Fruit fly (Drosophila melanogaster) whole organism, wandering third instar larva: ENCODE data around the gene Gr32a.

Source experiments
- Abd-B ChIP-seq: fragments of >200 bp; optimal IDR thresholded peaks from 2 replicates; lab custom pipeline; 2017; ENCODE audit warnings: missing biosample characterization, missing genetic modification characterization
- CG32264 ChIP-seq: fragments of 200-800 bp; sonication (Bioruptor generic); optimal IDR thresholded peaks from 2 replicates; lab custom pipeline; 2016; ENCODE audit warnings: missing biosample characterization, missing genetic modification characterization
- CG9705 ChIP-seq: fragments of 200-800 bp; sonication (Bioruptor generic); optimal IDR thresholded peaks from 2 replicates; lab custom pipeline; 2018; ENCODE audit warnings: missing biosample characterization, mild to moderate bottlenecking, missing genetic modification characterization
- CrebA ChIP-seq: fragments of 200-800 bp; sonication (Bioruptor generic); optimal IDR thresholded peaks from 2 replicates; lab custom pipeline; 2016; ENCODE audit warnings: missing biosample characterization, mild to moderate bottlenecking, missing genetic modification characterization, borderline replicate concordance
- Dfd ChIP-seq: fragments of >200 bp; optimal IDR thresholded peaks from 2 replicates; lab custom pipeline; 2017; ENCODE audit warnings: missing biosample characterization, missing genetic modification characterization
- Dif ChIP-seq: fragments of 200-275, 200-300 bp; sonication (Bioruptor generic); optimal IDR thresholded peaks from 2 replicates; lab custom pipeline; 2018; ENCODE audit warnings: missing biosample characterization, missing genetic modification characterization; ENCODE audit not compliant: partially characterized antibody
- GATAd ChIP-seq: sonication (Bioruptor generic); optimal IDR thresholded peaks from 2 replicates; lab custom pipeline; 2016; ENCODE audit warnings: missing biosample characterization, missing genetic modification characterization
- HLH106 ChIP-seq: fragments of 200-800 bp; optimal IDR thresholded peaks from 3 replicates; lab custom pipeline; 2019; ENCODE audit warnings: missing biosample characterization, mild to moderate bottlenecking, missing genetic modification characterization, moderate library complexity
- Hnf4 ChIP-seq: fragments of 200-800 bp; sonication (Bioruptor generic); optimal IDR thresholded peaks from 2 replicates; lab custom pipeline; 2016; ENCODE audit warnings: missing biosample characterization, mild to moderate bottlenecking, missing genetic modification characterization
- Hr78 ChIP-seq: fragments of >200 bp; optimal IDR thresholded peaks from 2 replicates; lab custom pipeline; 2017; ENCODE audit warnings: missing biosample characterization, missing genetic modification characterization
- Hr83 ChIP-seq: fragments of 200-300 bp; sonication (Bioruptor generic); optimal IDR thresholded peaks from 2 replicates; lab custom pipeline; 2016; ENCODE audit warnings: missing biosample characterization, mild to moderate bottlenecking, missing genetic modification characterization, moderate library complexity; ENCODE audit not compliant: poor library complexity, severe bottlenecking
- Jra ChIP-seq: sonication (Bioruptor generic); optimal IDR thresholded peaks from 2 replicates; lab custom pipeline; 2016; ENCODE audit warnings: missing biosample characterization, missing genetic modification characterization
- Mio ChIP-seq: sonication (Bioruptor generic); optimal IDR thresholded peaks from 2 replicates; lab custom pipeline; 2016; ENCODE audit warnings: missing biosample characterization, missing genetic modification characterization
- Myc ChIP-seq: fragments of >200 bp; optimal IDR thresholded peaks from 2 replicates; lab custom pipeline; 2017
- N ChIP-seq: fragments of >200 bp; optimal IDR thresholded peaks from 2 replicates; lab custom pipeline; 2018; ENCODE audit warnings: missing biosample characterization, missing external identifiers, missing genetic modification characterization
- OdsH ChIP-seq: fragments of 200-800 bp; sonication (Bioruptor generic); optimal IDR thresholded peaks from 2 replicates; lab custom pipeline; 2016; ENCODE audit warnings: missing biosample characterization, mild to moderate bottlenecking, missing genetic modification characterization
- Rel ChIP-seq, 2 experiments: fragments of 200-800 bp; sonication (Bioruptor generic) in 1 of 2; optimal IDR thresholded peaks; 2 replicates in 1 of 2; 3 replicates in 1 of 2; lab custom pipeline; 2016 to 2019; ENCODE audit warnings: mild to moderate bottlenecking in 2 of 2, missing biosample characterization in 2 of 2, missing genetic modification characterization in 2 of 2, moderate library complexity in 1 of 2
- Sp1 ChIP-seq: fragments of 200-800 bp; sonication (Bioruptor generic); optimal IDR thresholded peaks from 3 replicates; lab custom pipeline; 2019; ENCODE audit warnings: missing biosample characterization, mild to moderate bottlenecking, missing genetic modification characterization, moderate library complexity
- Vsx2 ChIP-seq: fragments of 200-300, 225-300 bp; sonication (Bioruptor generic); optimal IDR thresholded peaks from 2 replicates; lab custom pipeline; 2018; ENCODE audit warnings: missing biosample characterization, missing genetic modification characterization; ENCODE audit not compliant: partially characterized antibody
- br ChIP-seq: fragments of 200-800 bp; sonication (Bioruptor generic); optimal IDR thresholded peaks from 2 replicates; lab custom pipeline; 2016; ENCODE audit warnings: missing biosample characterization, missing genetic modification characterization
- brk ChIP-seq: fragments of 200-800 bp; sonication (Bioruptor generic); optimal IDR thresholded peaks from 2 replicates; lab custom pipeline; 2016; ENCODE audit warnings: missing biosample characterization, mild to moderate bottlenecking, missing genetic modification characterization
- dl ChIP-seq, 2 experiments: fragments of 175-275, 200-275 bp in 1 of 2; fragments of 200-275 bp in 1 of 2; sonication (Bioruptor generic); optimal IDR thresholded peaks; lab custom pipeline; 2018; ENCODE audit warnings: mild to moderate bottlenecking in 2 of 2, missing biosample characterization in 2 of 2, missing genetic modification characterization in 2 of 2, moderate library complexity in 2 of 2; ENCODE audit not compliant: partially characterized antibody in 2 of 2, insufficient read depth in 1 of 2
- dmrt93B ChIP-seq: fragments of 200-800 bp; sonication (Bioruptor generic); optimal IDR thresholded peaks from 2 replicates; lab custom pipeline; 2018; ENCODE audit warnings: missing biosample characterization, mild to moderate bottlenecking, missing genetic modification characterization
- dsf ChIP-seq: sonication (Bioruptor generic); optimal IDR thresholded peaks from 2 replicates; lab custom pipeline; 2016; ENCODE audit warnings: missing biosample characterization, missing genetic modification characterization, borderline replicate concordance
- ey ChIP-seq: fragments of 200-800 bp; sonication (Bioruptor generic); optimal IDR thresholded peaks from 2 replicates; lab custom pipeline; 2016; ENCODE audit warnings: missing biosample characterization, missing genetic modification characterization
- foxo ChIP-seq, 2 experiments: fragments of 200-800 bp; sonication (Bioruptor generic); optimal IDR thresholded peaks; 2 replicates in 1 of 2; 3 replicates in 1 of 2; lab custom pipeline; 2016 to 2017; ENCODE audit warnings: missing biosample characterization in 2 of 2, missing genetic modification characterization in 2 of 2
- fru ChIP-seq: fragments of 200-800 bp; sonication (Bioruptor generic); optimal IDR thresholded peaks from 3 replicates; lab custom pipeline; 2016; ENCODE audit warnings: missing biosample characterization, mild to moderate bottlenecking, missing genetic modification characterization
- h ChIP-seq: fragments of 200-800 bp; sonication (Bioruptor generic); optimal IDR thresholded peaks from 3 replicates; lab custom pipeline; 2016; ENCODE audit warnings: missing biosample characterization, mild to moderate bottlenecking, missing genetic modification characterization
- jim ChIP-seq: fragments of 175-275, 200-325 bp; sonication (Bioruptor generic); optimal IDR thresholded peaks from 2 replicates; lab custom pipeline; 2016; ENCODE audit warnings: missing biosample characterization, mild to moderate bottlenecking, missing genetic modification characterization
- lola ChIP-seq: fragments of >200 bp; optimal IDR thresholded peaks from 2 replicates; lab custom pipeline; 2017; ENCODE audit warnings: missing biosample characterization, missing genetic modification characterization
- pan ChIP-seq: fragments of >200 bp; optimal IDR thresholded peaks from 2 replicates; lab custom pipeline; 2017
- psq ChIP-seq: fragments of 200-800 bp; sonication (Bioruptor generic); optimal IDR thresholded peaks from 3 replicates; lab custom pipeline; 2017; ENCODE audit warnings: missing biosample characterization, mild to moderate bottlenecking, missing genetic modification characterization, moderate library complexity
- rgr ChIP-seq: fragments of 200-800 bp; sonication (Bioruptor generic); optimal IDR thresholded peaks from 3 replicates; lab custom pipeline; 2016; ENCODE audit warnings: missing biosample characterization, mild to moderate bottlenecking, missing genetic modification characterization
- sage ChIP-seq: fragments of 200-800 bp; sonication (Bioruptor generic); optimal IDR thresholded peaks from 2 replicates; lab custom pipeline; 2016; ENCODE audit warnings: missing biosample characterization, mild to moderate bottlenecking, missing genetic modification characterization
- sv ChIP-seq: fragments of 200-800 bp; sonication (Bioruptor generic); optimal IDR thresholded peaks from 3 replicates; lab custom pipeline; 2016; ENCODE audit warnings: missing biosample characterization, missing genetic modification characterization
- tai ChIP-seq: sonication (Bioruptor generic); optimal IDR thresholded peaks from 2 replicates; lab custom pipeline; 2016; ENCODE audit warnings: missing biosample characterization, missing genetic modification characterization
- usp ChIP-seq: fragments of >200 bp; optimal IDR thresholded peaks from 2 replicates; lab custom pipeline; 2017; ENCODE audit warnings: missing biosample characterization, missing genetic modification characterization
- woc ChIP-seq: sonication (Bioruptor generic); optimal IDR thresholded peaks from 2 replicates; lab custom pipeline; 2016; ENCODE audit warnings: missing biosample characterization, mild to moderate bottlenecking, missing genetic modification characterization

Gene Gr32a

DNA sequence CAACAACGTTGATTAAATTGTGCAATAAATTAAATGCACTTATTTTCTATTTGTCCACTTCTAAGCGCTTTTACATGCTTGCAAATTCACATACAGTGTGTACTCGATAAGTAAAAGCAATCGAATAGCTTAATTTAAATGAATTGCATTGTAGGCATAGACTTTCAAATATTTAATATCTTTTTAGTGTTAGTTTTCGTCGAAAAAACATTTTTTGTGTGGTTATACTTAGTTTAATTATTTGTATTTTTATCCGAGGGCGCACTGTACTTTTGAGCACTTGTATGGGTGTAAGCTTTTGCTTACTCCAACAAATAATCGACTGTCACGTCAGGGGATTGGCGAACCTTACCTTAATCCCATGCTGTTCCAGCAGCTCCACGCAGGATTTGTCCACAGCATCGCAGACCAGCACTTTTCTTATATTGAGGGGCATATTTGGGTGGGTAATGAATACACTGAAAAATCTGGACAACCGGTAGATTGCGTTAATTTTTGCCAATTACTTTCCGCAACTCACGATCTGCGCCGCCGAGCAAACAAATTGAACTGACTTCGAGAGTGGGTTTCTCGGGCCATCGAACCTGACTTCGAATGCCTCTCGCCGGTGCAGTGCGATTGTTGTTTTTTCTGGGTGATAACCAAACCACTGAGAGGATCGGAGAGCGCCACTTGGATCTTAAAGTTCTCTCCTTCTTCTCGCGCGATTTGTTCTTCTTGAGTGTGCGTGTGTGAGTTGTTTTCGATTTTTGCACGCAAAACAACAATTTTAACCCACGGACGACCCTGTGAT is 41.5 kb downstream of the Gr32a start, which contains the start of gene CG6287:
TSS of gene CG6287 (minus strand) at position 556 of the 793 bp plus-strand sequence.
- no peak for TF ChIP-seq Abd-B (GFP tag; lab: Kevin White, UChicago)
- peak; percentile 89 for TF ChIP-seq CG32264 (GFP tag; lab: Kevin White, UChicago)
- peak; percentile 87 to 88 for TF ChIP-seq dl (GFP tag; optimal IDR thresholded peaks at IDR 0.05; lab: Kevin White, UChicago; ENCODE audit: insufficient read depth in 1 of 2, partially characterized antibody in 2 of 2)
- peak; percentile 94 for TF ChIP-seq OdsH (GFP tag; lab: Kevin White, UChicago)
- no peak for TF ChIP-seq sv (GFP tag; lab: Kevin White, UChicago)
- TF ChIP-seq pan (lab: Kevin White, UChicago), result no peak
- TF ChIP-seq Jra (GFP tag; lab: Kevin White, UChicago), result peak; percentile 87
- TF ChIP-seq lola (GFP tag; lab: Kevin White, UChicago), result no peak
- peak; percentile 44 for TF ChIP-seq CrebA
- TF ChIP-seq psq (GFP tag; lab: Kevin White, UChicago), result peak; percentile 90
- TF ChIP-seq brk, result peak; percentile 76
- TF ChIP-seq woc (GFP tag; lab: Kevin White, UChicago), result peak; percentile 91
- peak; percentile 79 for TF ChIP-seq dsf (GFP tag; lab: Kevin White, UChicago)
- no peak for TF ChIP-seq usp (GFP tag; lab: Kevin White, UChicago)
- TF ChIP-seq foxo (GFP tag; optimal IDR thresholded peaks at IDR 0.05; lab: Kevin White, UChicago), result peak; percentile 9 to 94
- TF ChIP-seq Dfd (GFP tag; lab: Kevin White, UChicago), result peak; percentile 18
- peak; percentile 96 for TF ChIP-seq HLH106 (tag; lab: Kevin White, UChicago)
- peak; percentile 94 for TF ChIP-seq ey (GFP tag; lab: Kevin White, UChicago)
- no peak for TF ChIP-seq Myc
- peak; percentile 97 for TF ChIP-seq h (GFP tag; lab: Kevin White, UChicago)
- peak; percentile 95 for TF ChIP-seq rgr (GFP tag; lab: Kevin White, UChicago)
- peak; percentile 85 for TF ChIP-seq Vsx2 (GFP tag; lab: Kevin White, UChicago)
- peak; percentile 88 for TF ChIP-seq tai (GFP tag; lab: Kevin White, UChicago)
- TF ChIP-seq jim (GFP tag; lab: Kevin White, UChicago), result peak; percentile 86
- peak; percentile 45 for TF ChIP-seq Mio (GFP tag; lab: Kevin White, UChicago)
- peak; percentile 87 for TF ChIP-seq CG9705 (GFP tag; lab: Kevin White, UChicago)
- TF ChIP-seq GATAd, result peak; percentile 58
- TF ChIP-seq N (GFP tag; lab: Kevin White, UChicago), result no peak
- TF ChIP-seq Sp1 (GFP tag; lab: Kevin White, UChicago), result peak; percentile 90
- TF ChIP-seq Hnf4 (GFP tag; lab: Kevin White, UChicago), result peak; percentile 94
- peak; percentile 26 for TF ChIP-seq Hr83 (GFP tag; lab: Kevin White, UChicago)
- TF ChIP-seq Rel (GFP tag; optimal IDR thresholded peaks at IDR 0.05; lab: Kevin White, UChicago), result peak; percentile 52
- no peak for TF ChIP-seq Rel (tag; optimal IDR thresholded peaks at IDR 0.05; lab: Kevin White, UChicago)
- peak; percentile 91 for TF ChIP-seq br (GFP tag; lab: Kevin White, UChicago)
- TF ChIP-seq Dif, result peak; percentile 97
- TF ChIP-seq fru (GFP tag; lab: Kevin White, UChicago), result peak; percentile 94
- TF ChIP-seq dmrt93B (GFP tag; lab: Kevin White, UChicago), result peak; percentile 90
- peak; percentile 85 for TF ChIP-seq sage (GFP tag; lab: Kevin White, UChicago)
- no peak for TF ChIP-seq Hr78 (GFP tag; lab: Kevin White, UChicago)
